Worm (Caenorhabditis elegans) whole organism, young adult: ENCODE data around the gene tbx-31.

Source experiments
- B0261.1 ChIP-seq: sonication (generic microtip); optimal IDR thresholded peaks from 2 replicates; lab custom pipeline; 2016; ENCODE audit warnings: mild to moderate bottlenecking, missing genetic modification characterization, moderate library complexity, missing compliant biosample characterization
- C06A6.2 ChIP-seq: fragments of 200-800 bp; sonication (Bioruptor generic); conservative IDR thresholded peaks from 2 replicates; pipeline ENCODE4 v1.3.6; 2022; ENCODE audit warnings: missing genetic modification characterization, missing compliant biosample characterization
- F10E7.11 ChIP-seq: sonication (generic microtip); optimal IDR thresholded peaks from 2 replicates; lab custom pipeline; 2017; ENCODE audit warnings: mild to moderate bottlenecking, missing genetic modification characterization, moderate library complexity, missing compliant biosample characterization
- F22D6.2 ChIP-seq: sonication (generic microtip); optimal IDR thresholded peaks from 2 replicates; lab custom pipeline; 2016; ENCODE audit warnings: mild to moderate bottlenecking, missing genetic modification characterization, missing compliant biosample characterization
- K11D2.4 ChIP-seq: fragments of 200-800 bp; sonication (Bioruptor generic); IDR thresholded peaks from 2 replicates; pipeline ENCODE4 v1.3.6; 2022; ENCODE audit warnings: missing genetic modification reagents, missing genetic modification characterization, missing compliant biosample characterization
- Y56A3A.18 ChIP-seq: fragments of 200-800 bp; sonication (Bioruptor generic); IDR thresholded peaks from 2 replicates; pipeline ENCODE4 v1.3.6; 2022; ENCODE audit warnings: missing genetic modification reagents, missing genetic modification characterization, missing compliant biosample characterization
- Y67H2A.10 ChIP-seq: fragments of 200-800 bp; sonication (Bioruptor generic); conservative IDR thresholded peaks from 2 replicates; pipeline ENCODE4 v1.3.6; 2022; ENCODE audit warnings: missing genetic modification reagents, missing genetic modification characterization, missing compliant biosample characterization
- Y79H2A.3 ChIP-seq: fragments of 200-800 bp; sonication (Bioruptor generic); conservative IDR thresholded peaks from 2 replicates; pipeline ENCODE4 v1.3.6; 2022; ENCODE audit warnings: missing genetic modification reagents, missing genetic modification characterization, missing compliant biosample characterization
- ZK185.1 ChIP-seq: sonication (generic microtip); optimal IDR thresholded peaks from 2 replicates; lab custom pipeline; 2016; ENCODE audit warnings: mild to moderate bottlenecking, missing genetic modification characterization, missing compliant biosample characterization; ENCODE audit not compliant: poor library complexity, severe bottlenecking
- aptf-2 ChIP-seq: fragments of 200-800 bp; sonication (Bioruptor generic); conservative IDR thresholded peaks from 2 replicates; pipeline ENCODE4 v1.3.6; 2022; ENCODE audit warnings: missing genetic modification reagents, missing genetic modification characterization, missing compliant biosample characterization
- bed-1 ChIP-seq: fragments of 200-800 bp; sonication (Bioruptor generic); IDR thresholded peaks from 2 replicates; pipeline ENCODE4 v1.3.6; 2022; ENCODE audit warnings: missing genetic modification reagents, missing genetic modification characterization, missing compliant biosample characterization
- ccch-3 ChIP-seq: fragments of 200-800 bp; sonication (Bioruptor generic); optimal IDR thresholded peaks from 2 replicates; lab custom pipeline; 2018; ENCODE audit warnings: mild to moderate bottlenecking, missing genetic modification characterization, missing compliant biosample characterization
- cebp-2 ChIP-seq: fragments of 200-800 bp; sonication (Bioruptor generic); IDR thresholded peaks from 2 replicates; pipeline ENCODE4 v1.3.6; 2022; ENCODE audit warnings: missing genetic modification characterization, missing compliant biosample characterization
- ceh-79 ChIP-seq: sonication (generic microtip); optimal IDR thresholded peaks from 2 replicates; lab custom pipeline; 2017; ENCODE audit warnings: mild to moderate bottlenecking, missing genetic modification characterization, missing compliant biosample characterization
- ceh-91 ChIP-seq: fragments of 200-800 bp; sonication (Bioruptor generic); IDR thresholded peaks from 2 replicates; pipeline ENCODE4 v1.3.6; 2022; ENCODE audit warnings: missing genetic modification reagents, missing genetic modification characterization, missing compliant biosample characterization
- dpl-1 ChIP-seq: fragments of 150-350 bp; optimal IDR thresholded peaks from 2 replicates; lab custom pipeline; 2014; ENCODE audit warnings: missing biosample characterization, missing genetic modification reagents, missing genetic modification characterization
- egl-44 ChIP-seq: fragments of 200-800 bp; sonication (Bioruptor generic); IDR thresholded peaks from 2 replicates; pipeline ENCODE4 v1.3.6; 2022; ENCODE audit warnings: missing genetic modification reagents, missing genetic modification characterization, missing compliant biosample characterization
- egrh-3 ChIP-seq: fragments of 200-800 bp; sonication (Bioruptor generic); IDR thresholded peaks from 2 replicates; pipeline ENCODE4 v1.3.6; 2022; ENCODE audit warnings: missing genetic modification reagents, missing genetic modification characterization, missing compliant biosample characterization
- ekl-4 ChIP-seq: fragments of 200-800 bp; sonication (Bioruptor generic); IDR thresholded peaks from 2 replicates; pipeline ENCODE4 v1.3.6; 2022; ENCODE audit warnings: missing genetic modification reagents, missing genetic modification characterization, missing compliant biosample characterization
- ets-4 ChIP-seq: fragments of 200-800 bp; sonication (Bioruptor generic); optimal IDR thresholded peaks from 2 replicates; lab custom pipeline; 2018; ENCODE audit warnings: mild to moderate bottlenecking, missing genetic modification characterization, missing compliant biosample characterization
- gei-17 ChIP-seq: fragments of 200-800 bp; sonication (Bioruptor generic); optimal IDR thresholded peaks from 2 replicates; lab custom pipeline; 2018; ENCODE audit warnings: mild to moderate bottlenecking, missing genetic modification characterization, missing compliant biosample characterization
- hsf-1 ChIP-seq: fragments of 200-800 bp; sonication (Bioruptor generic); IDR thresholded peaks from 2 replicates; pipeline ENCODE4 v1.3.6; 2022; ENCODE audit warnings: missing genetic modification reagents, missing genetic modification characterization, missing compliant biosample characterization
- let-607 ChIP-seq, 2 experiments: fragments of 200-800 bp in 1 of 2; sonication (Bioruptor generic) in 1 of 2; sonication (generic microtip) in 1 of 2; optimal IDR thresholded peaks; 2 replicates each; lab custom pipeline; 2016 to 2018; ENCODE audit warnings: mild to moderate bottlenecking in 2 of 2, missing compliant biosample characterization in 2 of 2, missing genetic modification characterization in 2 of 2, moderate library complexity in 2 of 2, missing genotype in 1 of 2
- madf-10 ChIP-seq: sonication (generic microtip); optimal IDR thresholded peaks from 2 replicates; lab custom pipeline; 2016; ENCODE audit warnings: mild to moderate bottlenecking, missing genetic modification characterization, missing compliant biosample characterization
- madf-3 ChIP-seq: fragments of 200-800 bp; sonication (Bioruptor generic); IDR thresholded peaks from 2 replicates; pipeline ENCODE4 v1.3.6; 2022; ENCODE audit warnings: missing genetic modification reagents, missing genetic modification characterization, missing compliant biosample characterization
- mes-4 ChIP-seq: sonication (generic microtip); optimal IDR thresholded peaks from 2 replicates; lab custom pipeline; 2016; ENCODE audit warnings: missing genotype, missing genetic modification characterization, missing compliant biosample characterization
- mxl-1 ChIP-seq: sonication (generic microtip); optimal IDR thresholded peaks from 2 replicates; lab custom pipeline; 2016; ENCODE audit warnings: missing genetic modification characterization, missing compliant biosample characterization
- nfya-2 ChIP-seq: fragments of 200-800 bp; sonication (Bioruptor generic); IDR thresholded peaks from 2 replicates; pipeline ENCODE4 v1.3.6; 2022; ENCODE audit warnings: missing genetic modification reagents, missing genetic modification characterization, missing compliant biosample characterization
- nfyb-1 ChIP-seq: fragments of 200-800 bp; sonication (Bioruptor generic); IDR thresholded peaks from 2 replicates; pipeline ENCODE4 v1.3.6; 2022; ENCODE audit warnings: missing genetic modification reagents, missing genetic modification characterization, missing compliant biosample characterization
- nhr-179 ChIP-seq: sonication (generic microtip); optimal IDR thresholded peaks from 2 replicates; lab custom pipeline; 2016; ENCODE audit warnings: mild to moderate bottlenecking, missing genetic modification characterization, missing compliant biosample characterization
- pbrm-1 ChIP-seq: fragments of 200-800 bp; sonication (Bioruptor generic); IDR thresholded peaks from 2 replicates; pipeline ENCODE4 v1.3.6; 2022; ENCODE audit warnings: missing genetic modification reagents, missing genetic modification characterization, missing compliant biosample characterization
- rcor-1 ChIP-seq: fragments of 200-800 bp; sonication (Bioruptor generic); IDR thresholded peaks from 2 replicates; pipeline ENCODE4 v1.3.6; 2022; ENCODE audit warnings: missing genetic modification reagents, missing genetic modification characterization, missing compliant biosample characterization
- snpc-1.3 ChIP-seq: sonication (generic microtip); optimal IDR thresholded peaks from 2 replicates; lab custom pipeline; 2017; ENCODE audit warnings: missing genetic modification characterization, mild to moderate bottlenecking, missing compliant biosample characterization, antibody characterized with exemption, moderate library complexity, missing genotype, missing genetic modification reagents; ENCODE audit not compliant: insufficient read depth
- tbx-9 ChIP-seq: sonication (generic microtip); optimal IDR thresholded peaks from 2 replicates; lab custom pipeline; 2016; ENCODE audit warnings: borderline replicate concordance, missing genetic modification characterization, inconsistent platforms, missing compliant biosample characterization
- ztf-22 ChIP-seq: fragments of 200-800 bp; sonication (Bioruptor generic); optimal IDR thresholded peaks from 2 replicates; lab custom pipeline; 2018; ENCODE audit warnings: mild to moderate bottlenecking, missing genetic modification characterization, moderate library complexity, missing compliant biosample characterization
- ztf-25 ChIP-seq: fragments of 200-800 bp; sonication (Bioruptor generic); IDR thresholded peaks from 2 replicates; pipeline ENCODE4 v1.3.6; 2022; ENCODE audit warnings: missing genetic modification reagents, missing genetic modification characterization, missing compliant biosample characterization
- ztf-28 ChIP-seq: fragments of 200-800 bp; sonication (Bioruptor generic); IDR thresholded peaks from 2 replicates; pipeline ENCODE4 v1.3.6; 2022; ENCODE audit warnings: missing genetic modification reagents, missing genetic modification characterization, missing compliant biosample characterization

Gene tbx-31

DNA sequence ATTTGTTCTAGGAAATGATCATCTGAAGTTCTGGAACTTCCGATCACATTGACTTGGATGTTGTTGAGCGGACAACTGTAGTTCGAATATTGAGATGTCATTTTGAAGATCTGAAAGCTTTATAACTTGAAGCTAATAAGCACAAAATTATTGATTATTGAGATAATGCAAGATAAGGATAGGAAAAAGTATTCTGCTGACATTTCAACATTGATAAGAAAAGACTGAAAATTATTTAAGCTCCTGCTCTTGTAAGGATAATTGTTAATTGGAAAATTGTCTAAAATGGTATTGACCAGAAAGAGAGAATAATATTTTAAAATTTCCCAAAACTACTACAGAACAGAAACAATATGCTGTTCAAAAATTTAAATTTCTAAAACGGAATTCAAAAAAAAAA is at the start of gene tbx-31:
Gene tbx-31, minus strand, starts transcription at position 101 of the 400 bp plus-strand sequence.
- no peak for TF ChIP-seq F22D6.2 (tag; lab: Kevin White, UChicago)
- no peak for TF ChIP-seq mxl-1 (tag; lab: Kevin White, UChicago)
- no peak for TF ChIP-seq madf-10 (tag; lab: Kevin White, UChicago)
- no peak for TF ChIP-seq aptf-2
- TF ChIP-seq ztf-22 (GFP tag; lab: Kevin White, UChicago): no peak
- no peak for TF ChIP-seq let-607 (tag; optimal IDR thresholded peaks at IDR 0.05; lab: Kevin White, UChicago)
- no peak for TF ChIP-seq nhr-179 (tag; lab: Kevin White, UChicago)
- no peak for TF ChIP-seq ztf-28 (GFP tag; lab: Robert Waterston, UW)
- TF ChIP-seq ztf-25 (GFP tag; lab: Robert Waterston, UW): no peak
- no peak for TF ChIP-seq K11D2.4 (GFP tag; lab: Robert Waterston, UW)
- no peak for TF ChIP-seq ekl-4 (GFP tag; lab: Robert Waterston, UW)
- TF ChIP-seq egl-44: no peak
- TF ChIP-seq egrh-3 (GFP tag; lab: Robert Waterston, UW): no peak
- TF ChIP-seq pbrm-1 (GFP tag; lab: Robert Waterston, UW): no peak
- TF ChIP-seq nfyb-1 (GFP tag; lab: Robert Waterston, UW): no peak
- no peak for TF ChIP-seq F10E7.11
- TF ChIP-seq Y79H2A.3 (GFP tag; lab: Robert Waterston, UW): no peak
- no peak for TF ChIP-seq hsf-1 (GFP tag; lab: Robert Waterston, UW)
- TF ChIP-seq rcor-1 (GFP tag; lab: Robert Waterston, UW): no peak

DNA sequence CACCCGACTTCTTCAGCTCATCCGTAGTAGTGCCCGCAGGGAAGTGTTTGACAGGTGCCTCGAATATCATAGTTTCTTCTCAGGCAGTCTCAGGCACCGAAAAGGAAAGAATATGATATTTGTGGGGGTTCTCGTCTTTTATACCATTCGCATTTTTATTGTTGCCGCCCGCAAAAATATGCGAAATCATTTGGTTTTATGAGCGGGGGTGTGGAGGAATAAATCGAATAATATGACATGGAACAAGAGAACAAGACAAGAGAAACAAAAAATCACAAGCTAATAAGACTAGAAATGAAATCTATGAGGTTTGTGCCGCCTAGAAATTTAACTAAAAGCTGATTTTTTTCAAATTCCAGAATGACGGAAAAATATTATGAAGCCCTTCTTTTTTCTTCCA is 46.4 kb upstream of the tbx-31 start, which contains the start of gene F07G6.8:
Gene F07G6.8, minus strand, starts transcription at position 101 of the 400 bp plus-strand sequence.
- TF ChIP-seq bed-1 (no peak), Y67H2A.10 (GFP tag; lab: Robert Waterston, UW) (no peak), let-607 (tag; optimal IDR thresholded peaks at IDR 0.05; lab: Kevin White, UChicago) (no peak), ccch-3 (GFP tag; lab: Kevin White, UChicago) (no peak), ceh-91 (GFP tag; lab: Robert Waterston, UW) (no peak), tbx-9 (no peak), nfya-2 (GFP tag; lab: Robert Waterston, UW) (no peak)

DNA sequence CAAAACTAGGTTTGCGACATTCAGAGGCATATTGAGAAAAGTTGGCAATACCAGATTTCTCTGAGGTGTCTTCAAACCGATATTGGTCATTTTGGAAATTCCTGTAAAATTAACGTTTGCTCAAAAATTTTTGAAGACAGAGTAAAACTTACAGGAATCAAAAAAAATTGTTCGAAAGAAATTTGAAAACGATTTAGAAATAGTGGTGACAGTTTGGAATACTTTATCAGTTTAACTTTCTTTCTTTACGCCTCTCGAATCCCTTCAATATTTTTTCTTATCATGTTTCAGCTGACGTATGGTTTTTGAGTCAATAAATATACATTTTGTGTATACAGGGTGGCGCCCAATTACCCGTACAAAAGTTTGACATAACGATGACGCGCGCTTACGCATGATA is 44.5 kb upstream of the tbx-31 start, which contains the start of gene fbxa-53:
Gene fbxa-53, minus strand, starts transcription at position 101 of the 400 bp plus-strand sequence.
- TF ChIP-seq snpc-1.3 (tag; lab: Kevin White, UChicago) (no peak), cebp-2 (GFP tag; lab: Robert Waterston, UW) (no peak), C06A6.2 (GFP tag; lab: Robert Waterston, UW) (no peak), egrh-3 (GFP tag; lab: Robert Waterston, UW) (no peak), ztf-22 (GFP tag; lab: Kevin White, UChicago) (no peak), dpl-1 (no peak), ets-4 (GFP tag; lab: Kevin White, UChicago) (no peak), mes-4 (no peak), Y56A3A.18 (GFP tag; lab: Robert Waterston, UW) (no peak), ceh-79 (tag; lab: Kevin White, UChicago) (no peak), ekl-4 (GFP tag; lab: Robert Waterston, UW) (no peak), ZK185.1 (tag; lab: Kevin White, UChicago) (no peak), madf-3 (GFP tag; lab: Robert Waterston, UW) (no peak), B0261.1 (no peak), nfyb-1 (GFP tag; lab: Robert Waterston, UW) (no peak), gei-17 (GFP tag; lab: Kevin White, UChicago) (no peak)
- TF ChIP-seq, all 124 proteins: peak for 0
